Worm (Caenorhabditis elegans) whole organism, late embryonic: Measurements from ENCODE around the gene C28D4.18.
"Not testable (repeated sequence)": the region's sequence is repeated elsewhere in the genome, so short reads cannot be mapped to it uniquely, and the experiment has no call there.

ENCODE experiments used
- C08G9.2 ChIP-seq: sonication (generic microtip); optimal IDR thresholded peaks from 2 replicates; lab custom pipeline; 2016; ENCODE audit warnings: mild to moderate bottlenecking, missing genetic modification characterization, moderate library complexity, missing compliant biosample characterization
- C38D4.7 ChIP-seq: fragments of 200-800 bp; sonication (Bioruptor generic); optimal IDR thresholded peaks from 2 replicates; lab custom pipeline; 2018; ENCODE audit warnings: mild to moderate bottlenecking, missing genetic modification characterization, moderate library complexity, missing compliant biosample characterization
- K02D7.2 ChIP-seq: sonication (generic microtip); optimal IDR thresholded peaks from 2 replicates; lab custom pipeline; 2017; ENCODE audit warnings: mild to moderate bottlenecking, missing genetic modification characterization, missing compliant biosample characterization
- ama-1 ChIP-seq: fragments of 150-350 bp; optimal IDR thresholded peaks from 2 replicates; lab custom pipeline; 2014
- ceh-18 ChIP-seq: sonication (generic microtip); optimal IDR thresholded peaks from 2 replicates; lab custom pipeline; 2016; ENCODE audit warnings: missing genetic modification characterization, missing compliant biosample characterization
- ceh-19 ChIP-seq: fragments of 200-800 bp; sonication (Bioruptor generic); optimal IDR thresholded peaks from 2 replicates; lab custom pipeline; 2018; ENCODE audit warnings: mild to moderate bottlenecking, missing genetic modification characterization, missing compliant biosample characterization
- ceh-31 ChIP-seq: sonication (generic microtip); optimal IDR thresholded peaks from 2 replicates; lab custom pipeline; 2016; ENCODE audit warnings: missing genetic modification characterization, missing compliant biosample characterization
- ceh-34 ChIP-seq: sonication (generic microtip); optimal IDR thresholded peaks from 2 replicates; lab custom pipeline; 2016; ENCODE audit warnings: mild to moderate bottlenecking, missing genetic modification characterization, missing compliant biosample characterization
- ceh-45 ChIP-seq: fragments of 200-800 bp; sonication (Bioruptor generic); IDR thresholded peaks from 2 replicates; pipeline ENCODE4 v1.3.6; 2022; ENCODE audit warnings: missing genetic modification reagents, missing genetic modification characterization, missing compliant biosample characterization
- ceh-48 ChIP-seq: sonication (generic microtip); optimal IDR thresholded peaks from 2 replicates; lab custom pipeline; 2016; ENCODE audit warnings: missing genetic modification characterization, inconsistent platforms, missing compliant biosample characterization
- elt-4 ChIP-seq: sonication (generic microtip); optimal IDR thresholded peaks from 2 replicates; lab custom pipeline; 2016; ENCODE audit warnings: missing genetic modification characterization, missing compliant biosample characterization
- ets-4 ChIP-seq: sonication (generic microtip); optimal IDR thresholded peaks from 2 replicates; lab custom pipeline; 2016; ENCODE audit warnings: missing genetic modification characterization, missing compliant biosample characterization
- hlh-13 ChIP-seq: fragments of 200-800 bp; sonication (Bioruptor generic); optimal IDR thresholded peaks from 2 replicates; lab custom pipeline; 2018; ENCODE audit warnings: mild to moderate bottlenecking, missing genetic modification characterization, missing compliant biosample characterization
- lim-6 ChIP-seq: sonication (generic microtip); optimal IDR thresholded peaks from 2 replicates; lab custom pipeline; 2016; ENCODE audit warnings: missing genetic modification characterization, missing compliant biosample characterization
- lin-11 ChIP-seq: fragments of 200-800 bp; sonication (Bioruptor generic); optimal IDR thresholded peaks from 2 replicates; lab custom pipeline; 2018; ENCODE audit warnings: mild to moderate bottlenecking, missing genetic modification characterization, missing compliant biosample characterization
- mec-3 ChIP-seq: sonication (generic microtip); optimal IDR thresholded peaks from 2 replicates; lab custom pipeline; 2016; ENCODE audit warnings: borderline replicate concordance, missing genetic modification characterization, missing compliant biosample characterization
- nfya-1 ChIP-seq: sonication (generic microtip); optimal IDR thresholded peaks from 2 replicates; lab custom pipeline; 2017; ENCODE audit warnings: missing genetic modification characterization, mild to moderate bottlenecking, missing compliant biosample characterization, antibody characterized with exemption, moderate library complexity
- nhr-232 ChIP-seq: sonication (generic microtip); optimal IDR thresholded peaks from 2 replicates; lab custom pipeline; 2016; ENCODE audit warnings: missing genetic modification characterization, missing compliant biosample characterization
- pha-2 ChIP-seq: sonication (generic microtip); optimal IDR thresholded peaks from 2 replicates; lab custom pipeline; 2017; ENCODE audit warnings: mild to moderate bottlenecking, missing genetic modification characterization, missing compliant biosample characterization
- pqm-1 ChIP-seq: sonication (generic microtip); optimal IDR thresholded peaks from 2 replicates; lab custom pipeline; 2016; ENCODE audit warnings: missing genetic modification characterization, missing compliant biosample characterization
- pros-1 ChIP-seq: fragments of 150-350 bp; optimal IDR thresholded peaks from 2 replicates; lab custom pipeline; 2014; ENCODE audit warnings: missing biosample characterization, missing genetic modification reagents, missing genetic modification characterization
- ref-2 ChIP-seq: sonication (generic microtip); optimal IDR thresholded peaks from 2 replicates; lab custom pipeline; 2016; ENCODE audit warnings: missing genetic modification characterization, missing compliant biosample characterization
- sox-2 ChIP-seq: fragments of 200-800 bp; sonication (Bioruptor generic); IDR thresholded peaks from 2 replicates; pipeline ENCODE4 v1.3.6; 2022; ENCODE audit warnings: missing genetic modification reagents, missing genetic modification characterization, missing compliant biosample characterization
- syd-9 ChIP-seq: sonication (generic microtip); optimal IDR thresholded peaks from 2 replicates; lab custom pipeline; 2016; ENCODE audit warnings: mild to moderate bottlenecking, missing genetic modification characterization, moderate library complexity, missing compliant biosample characterization
- tbx-2 ChIP-seq: sonication (generic microtip); optimal IDR thresholded peaks from 2 replicates; lab custom pipeline; 2016; ENCODE audit warnings: missing genetic modification characterization, missing compliant biosample characterization
- ttx-3 ChIP-seq: sonication (generic microtip); optimal IDR thresholded peaks from 2 replicates; lab custom pipeline; 2016; ENCODE audit warnings: missing genetic modification reagents, missing genetic modification characterization, missing compliant biosample characterization
- unc-3 ChIP-seq, 2 experiments: fragments of 200-800 bp in 1 of 2; sonication (Bioruptor generic) in 1 of 2; sonication (generic microtip) in 1 of 2; conservative IDR thresholded peaks in 1 of 2; optimal IDR thresholded peaks in 1 of 2; 2 replicates each; pipeline versions ENCODE4 v1.3.6 to Lab custom; 2016 to 2022; ENCODE audit warnings: missing compliant biosample characterization in 2 of 2, missing genetic modification characterization in 2 of 2, missing genetic modification reagents in 1 of 2
- unc-42 ChIP-seq: sonication (generic microtip); optimal IDR thresholded peaks from 2 replicates; lab custom pipeline; 2016; ENCODE audit warnings: missing genotype, missing genetic modification characterization, missing compliant biosample characterization
- unc-55 ChIP-seq: sonication (generic microtip); optimal IDR thresholded peaks from 2 replicates; lab custom pipeline; 2017; ENCODE audit warnings: missing biosample characterization, missing genetic modification reagents, missing genetic modification characterization
- unc-86 ChIP-seq: sonication (generic microtip); optimal IDR thresholded peaks from 2 replicates; lab custom pipeline; 2016; ENCODE audit warnings: missing genetic modification characterization, missing compliant biosample characterization

The C28D4.18 gene

DNA sequence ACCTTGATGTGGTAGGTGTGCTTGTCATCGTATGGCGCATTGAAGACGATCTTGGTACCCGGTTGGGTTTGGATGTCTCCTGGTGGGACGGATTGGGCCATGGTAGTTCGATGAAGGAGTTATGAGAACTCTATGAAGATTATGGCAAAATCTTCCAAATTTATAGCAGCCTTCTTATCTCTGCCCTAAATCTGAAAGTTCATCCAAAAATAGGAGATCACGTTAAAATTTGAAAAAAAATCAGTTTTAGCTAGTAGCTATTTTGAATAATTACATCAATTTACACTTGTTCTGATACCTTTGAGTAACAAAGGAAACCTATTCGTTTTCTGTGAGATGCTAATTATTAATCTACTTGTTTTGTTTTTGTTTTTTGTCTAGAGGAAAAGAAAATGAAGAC is 42.0 kb downstream of the C28D4.18 start, which contains the start of gene msp-79:
TSS of gene msp-79 (minus strand) at position 101 of the 400 bp plus-strand sequence.
- TF ChIP-seq K02D7.2, ttx-3, pros-1 (tag; lab: Kevin White, UChicago): not testable (repeated sequence)
- TF ChIP-seq, all 69 proteins: peak for 0; not testable (repeated sequence) for 69

- not testable (repeated sequence) for TF ChIP-seq sox-2 (GFP tag; lab: Robert Waterston, UW); lin-11 (tag; lab: Kevin White, UChicago); unc-86 (tag; lab: Kevin White, UChicago)
- TF ChIP-seq, all 69 proteins: peak for 0; not testable (repeated sequence) for 69
Measured at ce11 chrIV:9769746-9770145, 44.7 kb downstream of the C28D4.18 start, which contains the start of gene msp-78. TSS of gene msp-78 (plus strand) at chrIV:9770046.

ce11 chrIV:9770798-9771197 is 45.7 kb downstream of the C28D4.18 start:
- TF ChIP-seq tbx-2 (tag; lab: Kevin White, UChicago) (peak; percentile 62), ceh-31 (tag; lab: Kevin White, UChicago) (peak; percentile 9), ref-2 (peak; percentile 20), pqm-1 (tag; lab: Kevin White, UChicago) (no peak), unc-55 (GFP tag; lab: Kevin White, UChicago) (peak; percentile 98), mec-3 (tag; lab: Kevin White, UChicago) (no peak)

ce11 chrIV:9772096-9772720 is 47.1 kb downstream of the C28D4.18 start, which contains the start of gene cav-1:
TSS of gene cav-1 (plus strand) at chrIV:9772510.
- TF ChIP-seq elt-4 (tag; lab: Kevin White, UChicago), result no peak
- peak; percentile 58 for TF ChIP-seq nfya-1 (tag; lab: Kevin White, UChicago)
- no peak for TF ChIP-seq lin-11 (tag; lab: Kevin White, UChicago)
- TF ChIP-seq syd-9, result no peak
- TF ChIP-seq ama-1 (lab: Kevin White, UChicago), result peak; percentile 58
- TF ChIP-seq tbx-2 (tag; lab: Kevin White, UChicago), result peak; percentile 31
- TF ChIP-seq ceh-48 (tag; lab: Kevin White, UChicago), result no peak
- peak; percentile 53 for TF ChIP-seq ceh-31 (tag; lab: Kevin White, UChicago)
- no peak for TF ChIP-seq pqm-1 (tag; lab: Kevin White, UChicago)
- TF ChIP-seq lim-6, result no peak
- TF ChIP-seq nhr-232 (tag; lab: Kevin White, UChicago), result no peak
- no peak for TF ChIP-seq ceh-34 (tag; lab: Kevin White, UChicago)
- TF ChIP-seq ref-2, result peak; percentile 47
- TF ChIP-seq unc-55 (GFP tag; lab: Kevin White, UChicago), result peak; percentile 52
- no peak for TF ChIP-seq unc-42 (tag; lab: Kevin White, UChicago)

- no peak for TF ChIP-seq lin-11 (tag; lab: Kevin White, UChicago)
- no peak for TF ChIP-seq pqm-1 (tag; lab: Kevin White, UChicago)
- TF ChIP-seq C38D4.7 (GFP tag; lab: Kevin White, UChicago), result no peak
- TF ChIP-seq pha-2 (tag; lab: Kevin White, UChicago), result peak; percentile 3
- TF ChIP-seq elt-4 (tag; lab: Kevin White, UChicago), result no peak
- no peak for TF ChIP-seq unc-3 (GFP tag; conservative IDR thresholded peaks at IDR 0.05; lab: Robert Waterston, UW)
- no peak for TF ChIP-seq unc-3 (tag; optimal IDR thresholded peaks at IDR 0.05; lab: Kevin White, UChicago)
- TF ChIP-seq ceh-34 (tag; lab: Kevin White, UChicago), result peak; percentile 35
- no peak for TF ChIP-seq ceh-45
- no peak for TF ChIP-seq ets-4
- TF ChIP-seq ceh-18 (tag; lab: Kevin White, UChicago), result no peak
- peak; percentile 15; the same call in 1 of the 2 replicates for TF ChIP-seq sox-2 (GFP tag; lab: Robert Waterston, UW)
- no peak for TF ChIP-seq unc-86 (tag; lab: Kevin White, UChicago)
- no peak for TF ChIP-seq hlh-13 (GFP tag; lab: Kevin White, UChicago)
- TF ChIP-seq ceh-48 (tag; lab: Kevin White, UChicago), result no peak
- TF ChIP-seq C08G9.2 (tag; lab: Kevin White, UChicago), result no peak
- no peak for TF ChIP-seq ceh-19 (GFP tag; lab: Kevin White, UChicago)
- no peak for TF ChIP-seq mec-3 (tag; lab: Kevin White, UChicago)
- TF ChIP-seq ama-1 (lab: Kevin White, UChicago), result peak; percentile 88
Measured at ce11 chrIV:9773441-9773840, 48.4 kb downstream of the C28D4.18 start.
